Worm (Caenorhabditis elegans): ENCODE results near the gene K12D12.5.

The K12D12.5 gene

DNA sequence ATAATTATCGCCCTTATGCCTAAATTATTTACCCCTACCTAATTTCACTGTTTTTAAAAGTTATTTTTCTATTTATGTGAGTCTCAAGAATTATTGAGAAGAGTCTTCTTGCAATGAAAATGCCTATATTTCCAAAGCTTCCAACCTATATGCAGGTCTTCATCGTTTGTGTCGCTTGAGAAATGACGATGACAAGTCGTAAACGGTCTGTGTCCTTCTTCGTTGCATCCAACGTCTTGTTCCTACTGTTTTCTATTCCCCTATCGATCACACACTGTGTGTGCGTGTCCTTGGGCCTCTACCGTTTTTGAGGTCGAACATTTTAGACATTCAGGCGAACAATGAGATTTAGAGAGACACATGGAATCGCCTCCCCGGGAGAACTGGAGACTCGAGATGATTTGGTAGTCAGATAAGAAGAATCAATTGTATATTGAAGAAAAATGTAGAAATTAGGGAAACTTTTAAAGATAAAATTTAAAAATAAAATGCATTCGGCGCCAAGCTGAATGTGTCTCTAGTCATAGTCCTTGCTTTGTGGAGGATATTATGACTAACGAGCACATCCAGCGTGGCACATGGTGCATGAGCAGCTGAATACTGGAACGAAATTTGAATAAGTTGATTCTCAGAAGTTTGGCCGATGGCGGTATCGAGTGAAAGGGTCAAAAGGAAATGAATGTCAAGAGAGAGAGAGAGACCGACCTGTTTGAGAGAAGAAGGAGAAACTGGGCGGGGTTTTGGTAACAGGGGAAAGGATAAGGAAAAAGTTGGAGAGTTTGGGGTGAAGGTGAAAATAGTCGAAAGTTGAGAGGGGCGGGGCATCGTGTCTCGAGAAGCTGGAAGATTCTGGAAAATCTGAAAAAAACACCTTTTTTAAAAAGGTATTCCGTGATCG, 19.9 kb downstream of the K12D12.5 start (continued):
- TF ChIP-seq pha-4 (GFP tag; IDR thresholded peaks at IDR 0.05): peak; percentile 63; the same call in 1 of the 2 replicates
- no peak for TF ChIP-seq pha-4 (tag; optimal IDR thresholded peaks at IDR 0.05)
- peak; percentile 59; the same call in 1 of the 2 replicates for TF ChIP-seq D1046.2 (GFP tag; IDR thresholded peaks at IDR 0.05)
- TF ChIP-seq dve-1 (tag; optimal IDR thresholded peaks at IDR 0.05; ENCODE audit: insufficient read depth): no peak
- TF ChIP-seq F49E8.2 (tag; optimal IDR thresholded peaks at IDR 0.05; ENCODE audit: borderline replicate concordance): peak; percentile 83
- peak; percentile 32 for TF ChIP-seq mes-2 (tag; optimal IDR thresholded peaks at IDR 0.05; ENCODE audit: poor library complexity, severe bottlenecking)
- peak in 1 of 2 experiments; percentile 70; a peak in 1 of 4 replicates for TF ChIP-seq madf-5 (GFP tag; IDR thresholded peaks at IDR 0.05)
- TF ChIP-seq unc-62 (GFP tag; optimal IDR thresholded peaks at IDR 0.05 in 1 of 2): peak in 1 of 2 experiments; percentile 60
- no peak for TF ChIP-seq unc-62 (tag; optimal IDR thresholded peaks at IDR 0.05)
- TF ChIP-seq zip-11 (GFP tag; IDR thresholded peaks at IDR 0.05): 0 out of 2 replicates have a peak, but pooled peaks have one; percentile 26
- TF ChIP-seq spr-1 (tag; optimal IDR thresholded peaks at IDR 0.05): peak; percentile 35
- TF ChIP-seq snpc-4 (tag; optimal IDR thresholded peaks at IDR 0.05): no peak
- TF ChIP-seq mxl-2 (GFP tag; conservative IDR thresholded peaks at IDR 0.05): peak; percentile 21; the same call in 1 of the 2 replicates
- TF ChIP-seq snpc-1.2 (GFP tag; IDR thresholded peaks at IDR 0.05): peak; percentile 7; the same call in 1 of the 2 replicates

DNA sequence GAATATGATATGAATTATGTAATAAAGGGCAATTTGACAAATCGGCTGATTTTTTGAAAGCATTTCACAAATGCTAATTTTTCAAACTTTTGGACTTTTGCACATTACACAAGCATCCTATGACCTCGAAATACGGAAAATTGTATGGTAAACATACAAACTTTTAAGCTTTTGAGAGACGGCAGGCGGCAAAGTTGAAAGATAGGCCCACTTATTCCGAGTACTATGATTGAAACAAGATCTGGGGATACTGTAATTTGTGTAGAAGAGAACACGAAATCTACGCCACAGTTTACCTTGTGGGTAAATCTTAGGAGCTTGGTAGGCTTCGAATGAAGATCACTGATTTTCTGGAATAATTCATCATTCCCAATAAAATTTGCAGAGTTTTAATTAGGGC, 22.8 kb downstream of the K12D12.5 start, which contains the start of gene ZK930.6:
TSS of gene ZK930.6 (plus strand) at position 301 of the 400 bp plus-strand sequence.
- TF ChIP-seq dmd-9 (GFP tag; IDR thresholded peaks at IDR 0.05) (no peak), hlh-11 (tag; optimal IDR thresholded peaks at IDR 0.05) (no peak), dpl-1 (GFP tag; optimal IDR thresholded peaks at IDR 0.05) (no peak), fos-1 (tag; optimal IDR thresholded peaks at IDR 0.05) (no peak), zip-11 (GFP tag; IDR thresholded peaks at IDR 0.05) (no peak), ctbp-1 (GFP tag; IDR thresholded peaks at IDR 0.05) (no peak), arid-1 (GFP tag; conservative IDR thresholded peaks at IDR 0.05) (no peak), D1046.2 (GFP tag; IDR thresholded peaks at IDR 0.05) (no peak), lin-39 (tag; optimal IDR thresholded peaks at IDR 0.05) (no peak), lin-15B (tag; optimal IDR thresholded peaks at IDR 0.05) (no peak), nhr-237 (tag; optimal IDR thresholded peaks at IDR 0.05) (no peak), sdz-12 (GFP tag; optimal IDR thresholded peaks at IDR 0.05) (no peak), nhr-76 (tag; optimal IDR thresholded peaks at IDR 0.05) (no peak), zfp-2 (tag; optimal IDR thresholded peaks at IDR 0.05) (no peak), F37D6.2 (tag; optimal IDR thresholded peaks at IDR 0.05) (no peak), mep-1 (tag; optimal IDR thresholded peaks at IDR 0.05) (no peak)

DNA sequence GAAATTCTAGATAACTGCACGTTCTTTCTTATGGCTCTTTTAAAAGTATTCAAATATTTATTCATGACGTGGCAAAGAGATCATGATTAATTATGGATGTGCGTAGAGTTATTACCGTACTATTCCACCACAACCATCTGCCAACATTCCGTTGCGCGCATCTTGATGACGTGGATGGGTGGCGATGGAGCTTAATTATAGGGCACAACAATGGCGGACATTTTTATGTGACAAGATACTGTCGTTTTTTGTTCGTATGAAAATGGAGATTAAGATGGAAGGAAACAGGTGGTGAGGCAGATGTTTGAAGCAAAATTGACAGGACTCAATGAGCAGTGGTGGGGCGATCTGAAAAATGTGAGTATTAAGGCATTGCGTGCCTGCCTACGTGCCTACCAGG, 26.9 kb downstream of the K12D12.5 start:
- TF ChIP-seq unc-62 (GFP tag; optimal IDR thresholded peaks at IDR 0.05 in 1 of 2): peak in 1 of 2 experiments; percentile 14
- no peak for TF ChIP-seq unc-62 (tag; optimal IDR thresholded peaks at IDR 0.05)
- TF ChIP-seq zip-2 (tag; optimal IDR thresholded peaks at IDR 0.05): no peak

DNA sequence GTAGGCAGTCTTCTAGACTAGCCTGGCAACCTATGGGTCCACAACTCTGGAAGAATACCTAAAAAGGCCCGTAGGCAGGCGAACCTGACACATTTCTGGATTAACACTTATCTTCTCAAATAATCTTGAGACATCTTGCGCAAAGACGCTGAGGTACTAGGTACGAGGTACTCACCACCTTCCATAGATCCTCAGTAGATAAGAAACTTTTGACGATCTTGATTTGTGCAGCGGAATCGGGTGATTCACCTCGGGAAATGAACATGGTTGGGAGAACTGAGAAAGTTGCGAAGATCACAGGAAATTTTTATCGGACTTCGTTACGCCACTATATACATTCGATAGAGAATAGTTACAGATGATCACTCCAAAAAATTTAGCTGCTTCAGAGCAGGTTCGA, 27.3 kb downstream of the K12D12.5 start:
- no peak for TF ChIP-seq nhr-42 (GFP tag; IDR thresholded peaks at IDR 0.05)
- TF ChIP-seq hmg-1.1 (GFP tag; IDR thresholded peaks at IDR 0.05): no peak
- TF ChIP-seq mdl-1 (tag; optimal IDR thresholded peaks at IDR 0.05): no peak
